Fruit fly (Drosophila melanogaster) whole organism, embryonic: ENCODE measurements around the gene Calr.

Source experiments
- Bgb ChIP-seq: fragments of 200-800 bp; sonication (Bioruptor generic); IDR thresholded peaks from 2 replicates; pipeline ENCODE4 v1.3.6; 2022; ENCODE audit warnings: missing biosample characterization, missing genetic modification characterization; ENCODE audit not compliant: partially characterized antibody
- Blimp-1 ChIP-seq: fragments of 200-800 bp; sonication (Bioruptor generic); optimal IDR thresholded peaks from 3 replicates; lab custom pipeline; 2018; ENCODE audit warnings: missing biosample characterization, missing genetic modification characterization, mild to moderate bottlenecking, moderate library complexity, missing genetic modification reagents
- C15 ChIP-seq: fragments of 200-800 bp; sonication (Bioruptor generic); IDR thresholded peaks from 3 replicates; pipeline ENCODE4 v1.3.6; 2022; ENCODE audit warnings: missing biosample characterization, missing genetic modification characterization
- CG10209 ChIP-seq: fragments of 200-800 bp; sonication (Bioruptor generic); optimal IDR thresholded peaks from 3 replicates; lab custom pipeline; 2017; ENCODE audit warnings: missing biosample characterization, mild to moderate bottlenecking, missing genetic modification characterization, missing genetic modification reagents
- CG10431 ChIP-seq: fragments of 200-800 bp; sonication (Bioruptor generic); optimal IDR thresholded peaks from 3 replicates; lab custom pipeline; 2018; ENCODE audit warnings: missing biosample characterization, mild to moderate bottlenecking, missing genetic modification characterization
- CG10979 ChIP-seq: fragments of 200-800 bp; sonication (Bioruptor generic); optimal IDR thresholded peaks from 2 replicates; lab custom pipeline; 2018; ENCODE audit warnings: missing biosample characterization, mild to moderate bottlenecking, missing genetic modification characterization, moderate library complexity
- CG11093 ChIP-seq: fragments of 200-800 bp; sonication (Bioruptor generic); IDR thresholded peaks from 3 replicates; pipeline ENCODE4 v1.3.6; 2022; ENCODE audit warnings: missing biosample characterization, missing genetic modification characterization
- CG14710 ChIP-seq: fragments of 200-800 bp; sonication (Bioruptor generic); optimal IDR thresholded peaks from 3 replicates; lab custom pipeline; 2019; ENCODE audit warnings: missing biosample characterization, mild to moderate bottlenecking, missing genetic modification characterization, moderate library complexity
- CG15269 ChIP-seq: fragments of 200-800 bp; sonication (Bioruptor generic); optimal IDR thresholded peaks from 2 replicates; lab custom pipeline; 2018; ENCODE audit warnings: missing biosample characterization, mild to moderate bottlenecking, missing genetic modification characterization, moderate library complexity
- CG1529 ChIP-seq: fragments of 200-800 bp; sonication (Bioruptor generic); optimal IDR thresholded peaks from 3 replicates; lab custom pipeline; 2018; ENCODE audit warnings: missing biosample characterization, missing genetic modification characterization
- CG16815 ChIP-seq: fragments of 200-800 bp; sonication (Bioruptor generic); optimal IDR thresholded peaks from 3 replicates; lab custom pipeline; 2017; ENCODE audit warnings: missing biosample characterization, mild to moderate bottlenecking, missing genetic modification characterization
- CG32532 ChIP-seq: fragments of 200-800 bp; sonication (Bioruptor generic); IDR thresholded peaks from 2 replicates; pipeline ENCODE4 v1.3.6; 2022; ENCODE audit warnings: missing biosample characterization, missing genetic modification characterization
- CG32767 ChIP-seq: fragments of 200-800 bp; sonication (Bioruptor generic); IDR thresholded peaks from 2 replicates; pipeline ENCODE4 v1.3.6; 2022; ENCODE audit warnings: missing biosample characterization, missing genetic modification characterization
- CG3726 ChIP-seq: fragments of 200-800 bp; sonication (Bioruptor generic); IDR thresholded peaks from 3 replicates; pipeline ENCODE4, ENCODE4 v1.3.6; 2022; ENCODE audit warnings: missing biosample characterization, missing genetic modification characterization
- CG4707 ChIP-seq: fragments of 200-800 bp; sonication (Bioruptor generic); optimal IDR thresholded peaks from 2 replicates; lab custom pipeline; 2018; ENCODE audit warnings: missing biosample characterization, mild to moderate bottlenecking, missing genetic modification characterization, moderate library complexity
- CG6765 ChIP-seq: fragments of 200-800 bp; sonication (Bioruptor generic); optimal IDR thresholded peaks from 3 replicates; lab custom pipeline; 2017; ENCODE audit warnings: missing biosample characterization, mild to moderate bottlenecking, missing genetic modification characterization
- D19A ChIP-seq: fragments of 200-800 bp; optimal IDR thresholded peaks from 3 replicates; lab custom pipeline; 2019; ENCODE audit warnings: missing biosample characterization, mild to moderate bottlenecking, missing genetic modification characterization, moderate library complexity
- D19B ChIP-seq: fragments of 200-800 bp; sonication (Bioruptor generic); optimal IDR thresholded peaks from 2 replicates; lab custom pipeline; 2017; ENCODE audit warnings: missing biosample characterization, mild to moderate bottlenecking, missing genetic modification characterization
- Dad ChIP-seq: fragments of 200-800 bp; sonication (Bioruptor generic); optimal IDR thresholded peaks from 3 replicates; lab custom pipeline; 2016; ENCODE audit warnings: missing biosample characterization, missing genetic modification characterization
- Dfd ChIP-seq, 2 experiments: fragments of >200 bp; optimal IDR thresholded peaks; 2 replicates each; lab custom pipeline; 2017; ENCODE audit warnings: missing biosample characterization in 2 of 2, missing genetic modification characterization in 2 of 2
- Dip2 ChIP-seq: fragments of 200-800 bp; sonication (Bioruptor generic); IDR thresholded peaks from 2 replicates; pipeline ENCODE4 v1.3.6; 2022; ENCODE audit warnings: missing biosample characterization, missing genetic modification characterization
- Dip3 ChIP-seq: fragments of 200-800 bp; sonication (Bioruptor generic); optimal IDR thresholded peaks from 3 replicates; lab custom pipeline; 2016; ENCODE audit warnings: missing biosample characterization, missing genetic modification characterization
- Ets65A ChIP-seq: fragments of 200-800 bp; sonication (Bioruptor generic); peaks from one replicate; lab custom pipeline; 2016; ENCODE audit warnings: missing biosample characterization, missing genetic modification characterization
- Gsc ChIP-seq: fragments of 200-800 bp; sonication (Bioruptor generic); IDR thresholded peaks from 2 replicates; pipeline ENCODE4 v1.3.6; 2022; ENCODE audit warnings: missing biosample characterization, missing genetic modification characterization
- HLH3B ChIP-seq: fragments of 200-800 bp; sonication (Bioruptor generic); IDR thresholded peaks from 2 replicates; pipeline ENCODE4 v1.3.6; 2022; ENCODE audit warnings: missing biosample characterization, missing genetic modification characterization
- Hmx ChIP-seq: fragments of 200-800 bp; sonication (Bioruptor generic); optimal IDR thresholded peaks from 2 replicates; lab custom pipeline; 2016; ENCODE audit warnings: missing biosample characterization, missing genetic modification characterization
- Lim3 ChIP-seq: fragments of 200-800 bp; sonication (Bioruptor generic); IDR thresholded peaks from 2 replicates; pipeline ENCODE4 v1.3.6; 2022; ENCODE audit warnings: missing biosample characterization, missing genetic modification characterization
- Lpt ChIP-seq: fragments of >200 bp; optimal IDR thresholded peaks from 2 replicates; lab custom pipeline; 2018; ENCODE audit warnings: missing biosample characterization, missing genetic modification characterization
- MBD-R2 ChIP-seq: fragments of 200-800 bp; sonication (Bioruptor generic); IDR thresholded peaks from 2 replicates; pipeline ENCODE4 v1.3.6; 2022; ENCODE audit warnings: missing biosample characterization, missing genetic modification characterization
- MESR4 ChIP-seq: fragments of 200-800 bp; sonication (Bioruptor generic); optimal IDR thresholded peaks from 2 replicates; lab custom pipeline; 2018; ENCODE audit warnings: missing biosample characterization, mild to moderate bottlenecking, missing genetic modification characterization, moderate library complexity
- Ptx1 ChIP-seq: fragments of 200-800 bp; sonication (Bioruptor generic); IDR thresholded peaks from 2 replicates; pipeline ENCODE4 v1.3.6; 2022; ENCODE audit warnings: missing biosample characterization, missing genetic modification characterization
- Six4 ChIP-seq: fragments of 200-800 bp; sonication (Bioruptor generic); optimal IDR thresholded peaks from 2 replicates; lab custom pipeline; 2016; ENCODE audit warnings: missing biosample characterization, missing genetic modification characterization
- ab ChIP-seq: fragments of 200-800 bp; sonication (Bioruptor generic); optimal IDR thresholded peaks from 2 replicates; lab custom pipeline; 2016; ENCODE audit warnings: missing biosample characterization, missing genetic modification characterization
- ash1 ChIP-seq: fragments of 200-800 bp; sonication (Bioruptor generic); optimal IDR thresholded peaks from 2 replicates; lab custom pipeline; 2018; ENCODE audit warnings: missing biosample characterization, mild to moderate bottlenecking, missing genetic modification characterization
- caup ChIP-seq: fragments of 200-800 bp; sonication (Bioruptor generic); optimal IDR thresholded peaks from 3 replicates; lab custom pipeline; 2017; ENCODE audit warnings: missing biosample characterization, mild to moderate bottlenecking, missing genetic modification characterization, moderate library complexity; ENCODE audit not compliant: severe bottlenecking
- dimm ChIP-seq: fragments of 200-800 bp; sonication (Bioruptor generic); IDR thresholded peaks from 2 replicates; pipeline ENCODE4 v1.3.6; 2022; ENCODE audit warnings: missing biosample characterization, missing genetic modification characterization
- eyg ChIP-seq: fragments of 200-800 bp; sonication (Bioruptor generic); optimal IDR thresholded peaks from 3 replicates; lab custom pipeline; 2016; ENCODE audit warnings: missing biosample characterization, missing genetic modification characterization
- fd3F ChIP-seq: fragments of 200-800 bp; sonication (Bioruptor generic); optimal IDR thresholded peaks from 2 replicates; lab custom pipeline; 2018; ENCODE audit warnings: missing biosample characterization, mild to moderate bottlenecking, missing genetic modification characterization, moderate library complexity
- gce ChIP-seq: fragments of 200-800 bp; sonication (Bioruptor generic); IDR thresholded peaks from 3 replicates; pipeline ENCODE4 v1.3.6; 2022; ENCODE audit warnings: missing biosample characterization, missing genetic modification characterization
- her ChIP-seq: fragments of 200-800 bp; sonication (Bioruptor generic); optimal IDR thresholded peaks from 2 replicates; lab custom pipeline; 2016; ENCODE audit warnings: missing biosample characterization, missing genetic modification characterization
- mirr ChIP-seq: fragments of 200-800 bp; sonication (Bioruptor generic); optimal IDR thresholded peaks from 3 replicates; lab custom pipeline; 2018; ENCODE audit warnings: missing biosample characterization, mild to moderate bottlenecking, missing genetic modification characterization
- nau ChIP-seq: fragments of 200-800 bp; sonication (Bioruptor generic); optimal IDR thresholded peaks from 3 replicates; lab custom pipeline; 2017; ENCODE audit warnings: missing biosample characterization, mild to moderate bottlenecking, missing genetic modification characterization, missing genetic modification reagents
- pan ChIP-seq, 4 experiments: fragments of >200 bp in 3 of 4; fragments of 200-800 bp in 1 of 4; sonication (Bioruptor generic) in 1 of 4; optimal IDR thresholded peaks in 3 of 4; IDR thresholded peaks in 1 of 4; 2 replicates each; pipeline versions ENCODE4 v1.3.6 to Lab custom; 2017 to 2022; ENCODE audit warnings: missing biosample characterization in 2 of 4, missing genetic modification characterization in 2 of 4, mixed read lengths in 1 of 4
- pros ChIP-seq: fragments of 200-800 bp; sonication (Bioruptor generic); optimal IDR thresholded peaks from 3 replicates; lab custom pipeline; 2019; ENCODE audit warnings: missing biosample characterization, mild to moderate bottlenecking, missing genetic modification characterization, moderate library complexity
- psq ChIP-seq: fragments of 200-800 bp; sonication (Bioruptor generic); optimal IDR thresholded peaks from 2 replicates; lab custom pipeline; 2017; ENCODE audit warnings: missing biosample characterization, missing genetic modification characterization
- run ChIP-seq: fragments of 200-800 bp; sonication (Bioruptor generic); optimal IDR thresholded peaks from 3 replicates; lab custom pipeline; 2018; ENCODE audit warnings: missing biosample characterization, mild to moderate bottlenecking, missing genetic modification characterization
- scrt ChIP-seq: fragments of 200-800 bp; sonication (Bioruptor generic); optimal IDR thresholded peaks from 2 replicates; lab custom pipeline; 2018; ENCODE audit warnings: missing biosample characterization, mild to moderate bottlenecking, missing genetic modification characterization, moderate library complexity
- sens ChIP-seq: fragments of 200-800 bp; sonication (Bioruptor generic); peaks from one replicate; lab custom pipeline; 2016; ENCODE audit warnings: missing biosample characterization, missing genetic modification characterization
- sna ChIP-seq: fragments of 200-800 bp; sonication (Bioruptor generic); IDR thresholded peaks from 2 replicates; pipeline ENCODE4 v1.3.6; 2022; ENCODE audit warnings: missing biosample characterization, missing genetic modification characterization; ENCODE audit not compliant: partially characterized antibody
- sug ChIP-seq: fragments of 200-800 bp; optimal IDR thresholded peaks from 2 replicates; lab custom pipeline; 2019; ENCODE audit warnings: missing biosample characterization, mild to moderate bottlenecking, missing genetic modification characterization, moderate library complexity
- tgo ChIP-seq: fragments of 200-800 bp; sonication (Bioruptor generic); IDR thresholded peaks from 3 replicates; pipeline ENCODE4 v1.3.6; 2022; ENCODE audit warnings: missing biosample characterization, missing genetic modification characterization

Gene Calr

DNA sequence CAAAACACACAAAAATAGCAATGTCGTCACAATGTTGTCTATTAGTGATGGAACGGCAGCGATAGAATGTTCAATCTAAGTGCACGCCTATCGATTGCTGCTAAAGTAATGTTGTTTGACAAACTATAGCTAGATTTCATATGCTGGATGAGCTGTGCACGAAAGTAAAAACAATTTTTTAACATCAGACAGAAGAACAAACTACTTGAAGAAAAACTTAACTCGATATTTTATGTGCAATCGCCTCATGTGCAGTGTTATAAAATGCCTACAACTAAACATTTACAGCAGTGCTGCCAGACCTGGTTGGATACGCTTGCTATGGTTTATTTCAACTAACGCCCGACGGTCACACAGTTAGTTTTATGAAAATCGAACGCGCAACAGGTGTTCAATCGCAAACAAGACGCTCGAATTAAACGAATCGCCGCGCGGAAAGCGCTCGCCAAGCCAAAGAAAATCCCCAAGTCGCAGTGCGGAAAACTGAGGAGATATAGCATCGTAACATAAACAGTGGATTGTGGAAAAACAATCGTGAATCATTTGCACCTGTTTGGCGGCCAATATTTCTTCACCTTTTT is 39.6 kb downstream of the Calr start, which contains the start of the genes bocks and CG8312 (continued):
- TF ChIP-seq mirr (GFP tag; lab: Kevin White, UChicago): no peak
- no peak for TF ChIP-seq D19B (GFP tag; lab: Kevin White, UChicago)
- peak; percentile 58 for TF ChIP-seq sug (tag; lab: Kevin White, UChicago)
- TF ChIP-seq CG32767 (GFP tag; lab: Robert Waterston, UW): no peak
- peak; percentile 64 for TF ChIP-seq caup (GFP tag; lab: Kevin White, UChicago)
- no peak for TF ChIP-seq D19A
- TF ChIP-seq Dad (GFP tag; lab: Kevin White, UChicago): peak; percentile 59
- TF ChIP-seq CG10979: peak; percentile 4
- peak; percentile 45 for TF ChIP-seq Dip3
- TF ChIP-seq tgo (GFP tag; lab: Robert Waterston, UW): no peak
- TF ChIP-seq sna: no peak
- peak; percentile 94 for TF ChIP-seq scrt
- TF ChIP-seq Lpt (GFP tag; lab: Kevin White, UChicago): no peak
- TF ChIP-seq HLH3B: no peak
- no peak for TF ChIP-seq Lim3 (GFP tag; lab: Robert Waterston, UW)
- TF ChIP-seq ash1 (GFP tag; lab: Kevin White, UChicago): no peak
- peak; percentile 16 for TF ChIP-seq CG10209 (GFP tag; lab: Kevin White, UChicago)
- TF ChIP-seq psq (GFP tag; lab: Kevin White, UChicago): no peak
- TF ChIP-seq eyg (GFP tag; lab: Kevin White, UChicago): peak; percentile 15
- no peak for TF ChIP-seq gce (GFP tag; lab: Robert Waterston, UW)
- TF ChIP-seq pan (optimal IDR thresholded peaks at IDR 0.05; lab: Kevin White, UChicago): no peak
- TF ChIP-seq pan (GFP tag; optimal IDR thresholded peaks at IDR 0.05 in 1 of 2, IDR thresholded peaks at IDR 0.05 in 1 of 2): no peak
- no peak for TF ChIP-seq run (tag; lab: Kevin White, UChicago)
- TF ChIP-seq her (GFP tag; lab: Kevin White, UChicago): peak; percentile 30
- TF ChIP-seq Dfd (GFP tag; optimal IDR thresholded peaks at IDR 0.05; lab: Kevin White, UChicago): no peak
- no peak for TF ChIP-seq pros (GFP tag; lab: Kevin White, UChicago)
- no peak for TF ChIP-seq Bgb (GFP tag; lab: Robert Waterston, UW)
- TF ChIP-seq Ets65A (GFP tag; lab: Kevin White, UChicago): peak; percentile 56
- TF ChIP-seq Ptx1: no peak
- TF ChIP-seq Six4 (GFP tag; lab: Kevin White, UChicago): no peak
- no peak for TF ChIP-seq CG6765 (GFP tag; lab: Kevin White, UChicago)
- TF ChIP-seq fd3F (GFP tag; lab: Kevin White, UChicago): no peak
- TF ChIP-seq C15: no peak
- no peak for TF ChIP-seq CG16815 (GFP tag; lab: Kevin White, UChicago)
- TF ChIP-seq MESR4 (GFP tag; lab: Kevin White, UChicago): peak; percentile 64
- no peak for TF ChIP-seq CG11093
- no peak for TF ChIP-seq CG32532 (GFP tag; lab: Robert Waterston, UW)
- TF ChIP-seq sens (GFP tag; lab: Kevin White, UChicago): peak; percentile 88
- TF ChIP-seq Blimp-1: peak; percentile 22
- TF ChIP-seq CG4707: no peak
- TF ChIP-seq CG1529 (GFP tag; lab: Kevin White, UChicago): no peak
- TF ChIP-seq CG14710 (tag; lab: Kevin White, UChicago): peak; percentile 86
- no peak for TF ChIP-seq Dip2 (GFP tag; lab: Robert Waterston, UW)
- TF ChIP-seq nau (GFP tag; lab: Kevin White, UChicago): no peak
- TF ChIP-seq CG10431 (GFP tag; lab: Kevin White, UChicago): no peak
- no peak for TF ChIP-seq Gsc (GFP tag; lab: Robert Waterston, UW)
- no peak for TF ChIP-seq ab (GFP tag; lab: Kevin White, UChicago)
- no peak for TF ChIP-seq Hmx (GFP tag; lab: Kevin White, UChicago)
- no peak for TF ChIP-seq MBD-R2 (GFP tag; lab: Robert Waterston, UW)
- TF ChIP-seq dimm (GFP tag; lab: Robert Waterston, UW): no peak
- no peak for TF ChIP-seq CG3726 (GFP tag; lab: Robert Waterston, UW)
- peak; percentile 1 for TF ChIP-seq CG15269
